Worm (Caenorhabditis elegans) whole organism, L4 larva: ENCODE data around the gene str-47.

Experiments used
- T26A8.4 ChIP-seq: fragments of 200-800 bp; sonication (Bioruptor generic); IDR thresholded peaks from 2 replicates; pipeline ENCODE4 v1.3.6; 2022; ENCODE audit warnings: missing genetic modification characterization, missing compliant biosample characterization
- Y48G9A.11 ChIP-seq: fragments of 200-800 bp; sonication (Bioruptor generic); IDR thresholded peaks from 2 replicates; pipeline ENCODE4 v1.3.6; 2022; ENCODE audit warnings: missing genetic modification reagents, missing genetic modification characterization, missing compliant biosample characterization
- arid-1 ChIP-seq: fragments of 200-800 bp; sonication (Bioruptor generic); conservative IDR thresholded peaks from 2 replicates; pipeline ENCODE4 v1.3.6; 2022; ENCODE audit warnings: missing genetic modification reagents, missing genetic modification characterization, missing compliant biosample characterization
- ctbp-1 ChIP-seq: fragments of 200-800 bp; sonication (Bioruptor generic); IDR thresholded peaks from 2 replicates; pipeline ENCODE4 v1.3.6; 2022; ENCODE audit warnings: missing genetic modification reagents, missing genetic modification characterization, missing compliant biosample characterization
- dpl-1 ChIP-seq: fragments of 150-350 bp; optimal IDR thresholded peaks from 2 replicates; lab custom pipeline; 2014; ENCODE audit warnings: missing biosample characterization, missing genetic modification reagents, missing genetic modification characterization
- mxl-3 ChIP-seq: fragments of 200-800 bp; sonication (Bioruptor generic); optimal IDR thresholded peaks from 2 replicates; lab custom pipeline; 2018; ENCODE audit warnings: mild to moderate bottlenecking, missing genetic modification characterization, missing compliant biosample characterization
- pha-4 ChIP-seq, 2 experiments: fragments of 150-350 bp in 1 of 2; fragments of 200-800 bp in 1 of 2; sonication (Bioruptor generic) in 1 of 2; IDR thresholded peaks in 1 of 2; optimal IDR thresholded peaks in 1 of 2; 2 replicates each; pipeline versions ENCODE4 v1.3.6 to Lab custom; 2014 to 2022; ENCODE audit warnings: missing genetic modification characterization in 2 of 2, missing genetic modification reagents in 2 of 2, missing biosample characterization in 1 of 2, missing compliant biosample characterization in 1 of 2
- tag-97 ChIP-seq: fragments of 200-800 bp; sonication (Bioruptor generic); IDR thresholded peaks from 2 replicates; pipeline ENCODE4 v1.3.6; 2022; ENCODE audit warnings: missing genetic modification characterization, missing compliant biosample characterization
- unc-130 ChIP-seq: sonication (generic microtip); optimal IDR thresholded peaks from 2 replicates; lab custom pipeline; 2016; ENCODE audit warnings: missing genetic modification reagents, missing genetic modification characterization, missing compliant biosample characterization
- unc-62 ChIP-seq, 3 experiments: fragments of 150-350 bp in 1 of 3; sonication (generic microtip); optimal IDR thresholded peaks in 2 of 3; peaks in 1 of 3; 1 replicate in 1 of 3; 2 replicates in 2 of 3; lab custom pipeline; 2014 to 2017; ENCODE audit warnings: missing biosample characterization in 3 of 3, missing genetic modification characterization in 3 of 3, missing genetic modification reagents in 3 of 3, missing genotype in 1 of 3

The str-47 gene

ce11 chrV:7689888-7690287 is 44.3 kb downstream of the str-47 start, which contains the start of gene C12D5.9:
TSS of gene C12D5.9 (minus strand) at chrV:7689988.
- no peak for TF ChIP-seq arid-1 (GFP tag; lab: Robert Waterston, UW)
- no peak for TF ChIP-seq unc-130 (GFP tag; lab: Kevin White, UChicago)
- TF ChIP-seq mxl-3 (GFP tag; lab: Kevin White, UChicago) = no peak
- no peak for TF ChIP-seq tag-97 (GFP tag; lab: Robert Waterston, UW)
- TF ChIP-seq Y48G9A.11 = no peak
- no peak for TF ChIP-seq T26A8.4 (GFP tag; lab: Robert Waterston, UW)
- no peak for TF ChIP-seq dpl-1

- TF ChIP-seq unc-62 (GFP tag; optimal IDR thresholded peaks at IDR 0.05 in 1 of 2; lab: Kevin White, UChicago) = peak in 1 of 2 experiments; percentile 90
- no peak for TF ChIP-seq unc-62 (tag; optimal IDR thresholded peaks at IDR 0.05; lab: Kevin White, UChicago)
- TF ChIP-seq ctbp-1 (GFP tag; lab: Robert Waterston, UW) = no peak
Measured at ce11 chrV:7690637-7691036, 45.1 kb downstream of the str-47 start.

- TF ChIP-seq pha-4 (GFP tag; IDR thresholded peaks at IDR 0.05; lab: Robert Waterston, UW) = no peak
- TF ChIP-seq pha-4 (tag; optimal IDR thresholded peaks at IDR 0.05; lab: Kevin White, UChicago) = no peak
Measured at ce11 chrV:7693394-7693793, 47.8 kb downstream of the str-47 start, which contains the start of gene C12D5.10. TSS of gene C12D5.10 (minus strand) at chrV:7693494.
